Fruit fly (Drosophila melanogaster) whole organism, embryonic: Measurements from ENCODE around the gene eIF3h.
A peak's percentile ranks its signal among the peaks of the same experiment; 100 is the strongest.

Experiments
- Adf1 ChIP-seq: fragments of 200-800 bp; sonication (Bioruptor generic); IDR thresholded peaks from 2 replicates; pipeline ENCODE4 v1.3.6; 2022; ENCODE audit warnings: missing biosample characterization, missing genetic modification characterization
- Atf6 ChIP-seq: fragments of 200-800 bp; sonication (Bioruptor generic); IDR thresholded peaks from 2 replicates; pipeline ENCODE4 v1.3.6; 2022; ENCODE audit warnings: missing biosample characterization, missing genetic modification characterization
- BEAF-32 ChIP-seq: fragments of 200-800 bp; sonication (Bioruptor generic); optimal IDR thresholded peaks from 3 replicates; lab custom pipeline; 2017; ENCODE audit warnings: missing biosample characterization, missing genetic modification characterization, mild to moderate bottlenecking, moderate library complexity, missing genetic modification reagents
- CG10321 ChIP-seq: fragments of 200-800 bp; sonication (Bioruptor generic); IDR thresholded peaks from 2 replicates; pipeline ENCODE4 v1.3.6; 2022; ENCODE audit warnings: missing biosample characterization, missing genetic modification characterization
- CG10462 ChIP-seq: fragments of 200-800 bp; sonication (Bioruptor generic); optimal IDR thresholded peaks from 2 replicates; lab custom pipeline; 2016; ENCODE audit warnings: missing biosample characterization, missing genetic modification characterization
- CG10565 ChIP-seq: fragments of 200-800 bp; sonication (Bioruptor generic); optimal IDR thresholded peaks from 3 replicates; lab custom pipeline; 2016; ENCODE audit warnings: missing biosample characterization, mild to moderate bottlenecking, missing genetic modification characterization
- CG11085 ChIP-seq: fragments of 200-800 bp; sonication (Bioruptor generic); IDR thresholded peaks from 2 replicates; pipeline ENCODE4 v1.3.6; 2022; ENCODE audit warnings: missing biosample characterization, missing genetic modification characterization
- CG11696 ChIP-seq: fragments of 200-800 bp; sonication (Bioruptor generic); IDR thresholded peaks from 2 replicates; pipeline ENCODE4 v1.3.6; 2022; ENCODE audit warnings: missing biosample characterization, missing genetic modification characterization
- CG12104 ChIP-seq: fragments of 200-800 bp; sonication (Bioruptor generic); optimal IDR thresholded peaks from 3 replicates; lab custom pipeline; 2016; ENCODE audit warnings: missing biosample characterization, missing genetic modification characterization
- CG16863 ChIP-seq: fragments of 200-800 bp; sonication (Bioruptor generic); optimal IDR thresholded peaks from 3 replicates; lab custom pipeline; 2016; ENCODE audit warnings: missing biosample characterization, missing genetic modification characterization
- CG3065 ChIP-seq: fragments of 200-800 bp; sonication (Bioruptor generic); optimal IDR thresholded peaks from 2 replicates; lab custom pipeline; 2016; ENCODE audit warnings: missing biosample characterization, missing genetic modification characterization
- CG31365 ChIP-seq: fragments of 200-800 bp; sonication (Bioruptor generic); optimal IDR thresholded peaks from 2 replicates; lab custom pipeline; 2018; ENCODE audit warnings: missing biosample characterization, mild to moderate bottlenecking, missing genetic modification characterization
- CG3163 ChIP-seq: fragments of 200-800 bp; sonication (Bioruptor generic); optimal IDR thresholded peaks from 3 replicates; lab custom pipeline; 2016; ENCODE audit warnings: missing biosample characterization, missing genetic modification characterization
- CG33213 ChIP-seq: fragments of 200-800 bp; sonication (Bioruptor generic); optimal IDR thresholded peaks from 3 replicates; lab custom pipeline; 2016; ENCODE audit warnings: missing biosample characterization, missing genetic modification characterization
- CG3995 ChIP-seq: fragments of 200-800 bp; sonication (Bioruptor generic); optimal IDR thresholded peaks from 3 replicates; lab custom pipeline; 2016; ENCODE audit warnings: missing biosample characterization, missing genetic modification characterization
- CG42726 ChIP-seq: fragments of 200-800 bp; sonication (Bioruptor generic); IDR thresholded peaks from 2 replicates; pipeline ENCODE4 v1.3.6; 2022; ENCODE audit warnings: missing biosample characterization, missing genetic modification characterization; ENCODE audit not compliant: partially characterized antibody
- CG4820 ChIP-seq: fragments of 200-800 bp; sonication (Bioruptor generic); optimal IDR thresholded peaks from 3 replicates; lab custom pipeline; 2016; ENCODE audit warnings: missing biosample characterization, missing genetic modification characterization
- CG4854 ChIP-seq: fragments of 200-800 bp; sonication (Bioruptor generic); optimal IDR thresholded peaks from 2 replicates; lab custom pipeline; 2016; ENCODE audit warnings: missing biosample characterization, missing genetic modification characterization, inconsistent platforms
- CG6791 ChIP-seq: fragments of 200-800 bp; sonication (Bioruptor generic); IDR thresholded peaks from 3 replicates; pipeline ENCODE4 v1.3.6; 2022; ENCODE audit warnings: missing biosample characterization, missing genetic modification characterization; ENCODE audit not compliant: partially characterized antibody
- CG9609 ChIP-seq: fragments of 200-800 bp; sonication (Bioruptor generic); optimal IDR thresholded peaks from 3 replicates; lab custom pipeline; 2016; ENCODE audit warnings: missing biosample characterization, missing genetic modification characterization
- CG9817 ChIP-seq: fragments of 200-800 bp; sonication (Bioruptor generic); optimal IDR thresholded peaks from 2 replicates; lab custom pipeline; 2018; ENCODE audit warnings: missing biosample characterization, mild to moderate bottlenecking, missing genetic modification characterization, moderate library complexity
- Dbx ChIP-seq: fragments of 200-800 bp; sonication (Bioruptor generic); IDR thresholded peaks from 3 replicates; pipeline ENCODE4 v1.3.6; 2022; ENCODE audit warnings: missing biosample characterization, missing genetic modification characterization
- Fer1 ChIP-seq: fragments of 200-800 bp; sonication (Bioruptor generic); optimal IDR thresholded peaks from 2 replicates; lab custom pipeline; 2017; ENCODE audit warnings: missing biosample characterization, mild to moderate bottlenecking, missing genetic modification characterization
- Hsf ChIP-seq: fragments of 200-800 bp; sonication (Bioruptor generic); optimal IDR thresholded peaks from 3 replicates; lab custom pipeline; 2016; ENCODE audit warnings: missing biosample characterization, missing genetic modification characterization
- MBD-R2 ChIP-seq: fragments of 200-800 bp; sonication (Bioruptor generic); IDR thresholded peaks from 2 replicates; pipeline ENCODE4 v1.3.6; 2022; ENCODE audit warnings: missing biosample characterization, missing genetic modification characterization
- Meics ChIP-seq: fragments of 200-800 bp; sonication (Bioruptor generic); optimal IDR thresholded peaks from 2 replicates; lab custom pipeline; 2017; ENCODE audit warnings: missing biosample characterization, mild to moderate bottlenecking, missing genetic modification characterization
- Sry-β ChIP-seq: fragments of 200-800 bp; sonication (Bioruptor generic); optimal IDR thresholded peaks from 2 replicates; lab custom pipeline; 2018; ENCODE audit warnings: missing biosample characterization, mild to moderate bottlenecking, missing genetic modification characterization, moderate library complexity
- Trl ChIP-seq, 3 experiments: fragments of >200 bp in 2 of 3; fragments of 200-800 bp in 1 of 3; sonication (Bioruptor generic) in 1 of 3; optimal IDR thresholded peaks; 2 replicates in 1 of 3; 3 replicates in 2 of 3; lab custom pipeline; 2016 to 2017; ENCODE audit warnings: missing biosample characterization in 1 of 3, missing genetic modification characterization in 1 of 3
- ash1 ChIP-seq: fragments of 200-800 bp; sonication (Bioruptor generic); optimal IDR thresholded peaks from 2 replicates; lab custom pipeline; 2018; ENCODE audit warnings: missing biosample characterization, mild to moderate bottlenecking, missing genetic modification characterization
- chm ChIP-seq: fragments of 200-800 bp; sonication (Bioruptor generic); IDR thresholded peaks from 2 replicates; pipeline ENCODE4 v1.3.6; 2022; ENCODE audit warnings: missing biosample characterization, missing genetic modification characterization
- ci ChIP-seq: fragments of 200-800 bp; sonication (Bioruptor generic); IDR thresholded peaks from 3 replicates; pipeline ENCODE4 v1.3.6; 2022; ENCODE audit warnings: missing biosample characterization, missing genetic modification characterization
- hth ChIP-seq: fragments of >200 bp; optimal IDR thresholded peaks from 2 replicates; lab custom pipeline; 2017; ENCODE audit warnings: inconsistent platforms
- inv ChIP-seq: fragments of 200-800 bp; sonication (Bioruptor generic); IDR thresholded peaks from 2 replicates; pipeline ENCODE4 v1.3.6; 2022; ENCODE audit warnings: missing biosample characterization, missing genetic modification characterization; ENCODE audit not compliant: partially characterized antibody
- jumu ChIP-seq: fragments of 200-800 bp; sonication (Bioruptor generic); optimal IDR thresholded peaks from 3 replicates; lab custom pipeline; 2016; ENCODE audit warnings: missing biosample characterization, missing genetic modification characterization
- ken ChIP-seq: fragments of 200-800 bp; sonication (Bioruptor generic); IDR thresholded peaks from 3 replicates; pipeline ENCODE4 v1.3.6; 2022; ENCODE audit warnings: missing biosample characterization, missing genetic modification characterization
- nau ChIP-seq: fragments of 200-800 bp; sonication (Bioruptor generic); optimal IDR thresholded peaks from 3 replicates; lab custom pipeline; 2017; ENCODE audit warnings: missing biosample characterization, mild to moderate bottlenecking, missing genetic modification characterization, missing genetic modification reagents
- nmo ChIP-seq: fragments of 200-800 bp; sonication (Bioruptor generic); optimal IDR thresholded peaks from 2 replicates; lab custom pipeline; 2018; ENCODE audit warnings: missing biosample characterization, mild to moderate bottlenecking, missing genetic modification characterization, moderate library complexity
- org-1 ChIP-seq: fragments of 200-800 bp; sonication (Bioruptor generic); optimal IDR thresholded peaks from 2 replicates; lab custom pipeline; 2017; ENCODE audit warnings: missing biosample characterization, missing genetic modification characterization
- peb ChIP-seq: fragments of 200-800 bp; sonication (Bioruptor generic); IDR thresholded peaks from 2 replicates; pipeline ENCODE4 v1.3.6; 2022; ENCODE audit warnings: missing biosample characterization, missing genetic modification characterization
- salm ChIP-seq: fragments of 200-800 bp; sonication (Bioruptor generic); optimal IDR thresholded peaks from 2 replicates; lab custom pipeline; 2018; ENCODE audit warnings: missing biosample characterization, mild to moderate bottlenecking, missing genetic modification characterization
- scrt ChIP-seq: fragments of 200-800 bp; sonication (Bioruptor generic); optimal IDR thresholded peaks from 2 replicates; lab custom pipeline; 2018; ENCODE audit warnings: missing biosample characterization, mild to moderate bottlenecking, missing genetic modification characterization, moderate library complexity
- sob ChIP-seq: fragments of 200-800 bp; sonication (Bioruptor generic); IDR thresholded peaks from 2 replicates; pipeline ENCODE4 v1.3.6; 2022; ENCODE audit warnings: missing biosample characterization, missing genetic modification characterization
- tap ChIP-seq: fragments of 200-800 bp; optimal IDR thresholded peaks from 3 replicates; lab custom pipeline; 2019; ENCODE audit warnings: missing biosample characterization, mild to moderate bottlenecking, missing genetic modification characterization, moderate library complexity
- tgo ChIP-seq: fragments of 200-800 bp; sonication (Bioruptor generic); IDR thresholded peaks from 3 replicates; pipeline ENCODE4 v1.3.6; 2022; ENCODE audit warnings: missing biosample characterization, missing genetic modification characterization
- tin ChIP-seq: fragments of 200-800 bp; sonication (Bioruptor generic); optimal IDR thresholded peaks from 3 replicates; lab custom pipeline; 2016; ENCODE audit warnings: missing biosample characterization, missing genetic modification characterization
- trem ChIP-seq: fragments of 200-800 bp; optimal IDR thresholded peaks from 3 replicates; lab custom pipeline; 2019; ENCODE audit warnings: missing biosample characterization, mild to moderate bottlenecking, missing genetic modification characterization, moderate library complexity
- ttk ChIP-seq: fragments of 200-800 bp; sonication (Bioruptor generic); IDR thresholded peaks from 2 replicates; pipeline ENCODE4 v2.1.2; 2022; ENCODE audit warnings: missing biosample characterization, missing genetic modification characterization
- usp ChIP-seq: fragments of >200 bp; optimal IDR thresholded peaks from 2 replicates; lab custom pipeline; 2017; ENCODE audit warnings: missing biosample characterization, missing genetic modification characterization
- vfl ChIP-seq: fragments of 200-800 bp; sonication (Bioruptor generic); optimal IDR thresholded peaks from 2 replicates; lab custom pipeline; 2016; ENCODE audit warnings: missing biosample characterization, missing genetic modification characterization
- zfh2 ChIP-seq: fragments of 200-800 bp; sonication (Bioruptor generic); optimal IDR thresholded peaks from 2 replicates; lab custom pipeline; 2016; ENCODE audit warnings: missing biosample characterization, missing genetic modification characterization

eIF3h gene

dm6 chr2L:5086905-5087522, 34.1 kb upstream of the eIF3h start (continued):
- TF ChIP-seq sob (GFP tag; lab: Robert Waterston, UW): peak; percentile 58
- TF ChIP-seq CG3163 (GFP tag; lab: Kevin White, UChicago): peak; percentile 11
- TF ChIP-seq CG4854 (GFP tag; lab: Kevin White, UChicago): peak; percentile 68
- TF ChIP-seq MBD-R2: no peak
- TF ChIP-seq nau (GFP tag; lab: Kevin White, UChicago): peak; percentile 86
- TF ChIP-seq Adf1 (GFP tag; lab: Robert Waterston, UW): no peak
- no peak for TF ChIP-seq hth
- 0 out of 2 replicates have a peak, but pooled peaks have one; percentile 7 for TF ChIP-seq CG11085 (GFP tag; lab: Robert Waterston, UW)
- peak; percentile 56 for TF ChIP-seq CG4820 (GFP tag; lab: Kevin White, UChicago)
- TF ChIP-seq CG42726 (GFP tag; lab: Robert Waterston, UW): no peak
- TF ChIP-seq chm: no peak
- peak; percentile 41 for TF ChIP-seq jumu (GFP tag; lab: Kevin White, UChicago)
- no peak for TF ChIP-seq Trl (optimal IDR thresholded peaks at IDR 0.05; lab: Kevin White, UChicago)
- TF ChIP-seq Trl (GFP tag; optimal IDR thresholded peaks at IDR 0.05; lab: Kevin White, UChicago): peak; percentile 58
- TF ChIP-seq CG16863 (GFP tag; lab: Kevin White, UChicago): peak; percentile 49
- TF ChIP-seq ttk: peak; percentile 54; the same call in 1 of the 2 replicates
- peak; percentile 63 for TF ChIP-seq CG33213 (GFP tag; lab: Kevin White, UChicago)
- TF ChIP-seq tap (tag; lab: Kevin White, UChicago): peak; percentile 81
- peak; percentile 68 for TF ChIP-seq scrt (GFP tag; lab: Kevin White, UChicago)
- no peak for TF ChIP-seq CG3065
- TF ChIP-seq Sry-β: peak; percentile 25
- peak; percentile 23 for TF ChIP-seq CG10565 (GFP tag; lab: Kevin White, UChicago)
- peak; percentile 72 for TF ChIP-seq Hsf (GFP tag; lab: Kevin White, UChicago)
- TF ChIP-seq ci (GFP tag; lab: Robert Waterston, UW): peak; percentile 86
- no peak for TF ChIP-seq CG10321 (GFP tag; lab: Robert Waterston, UW)
- TF ChIP-seq Atf6 (GFP tag; lab: Robert Waterston, UW): peak; percentile 76; the same call in 1 of the 2 replicates
- peak; percentile 49 for TF ChIP-seq CG31365 (tag; lab: Kevin White, UChicago)
- no peak for TF ChIP-seq BEAF-32
- peak; percentile 57 for TF ChIP-seq CG9609 (GFP tag; lab: Kevin White, UChicago)
- no peak; the same call in 2 of the 3 replicates for TF ChIP-seq Dbx (GFP tag; lab: Robert Waterston, UW)
- peak; percentile 39; the same call in 1 of the 3 replicates for TF ChIP-seq tgo
- TF ChIP-seq inv: no peak
- TF ChIP-seq CG3995: no peak
- TF ChIP-seq usp (GFP tag; lab: Kevin White, UChicago): no peak
- TF ChIP-seq nmo: peak; percentile 85
- peak; percentile 86 for TF ChIP-seq Fer1 (GFP tag; lab: Kevin White, UChicago)
- TF ChIP-seq CG6791 (GFP tag; lab: Robert Waterston, UW): no peak
- peak; percentile 86 for TF ChIP-seq CG11696 (GFP tag; lab: Robert Waterston, UW)
- peak; percentile 61 for TF ChIP-seq CG9817 (tag; lab: Kevin White, UChicago)
- TF ChIP-seq salm: peak; percentile 75
- no peak for TF ChIP-seq peb (GFP tag; lab: Robert Waterston, UW)
- TF ChIP-seq CG10462 (GFP tag; lab: Kevin White, UChicago): peak; percentile 41
- TF ChIP-seq zfh2 (GFP tag; lab: Kevin White, UChicago): peak; percentile 57
- peak; percentile 83 for TF ChIP-seq Meics (GFP tag; lab: Kevin White, UChicago)
- TF ChIP-seq CG12104 (GFP tag; lab: Kevin White, UChicago): peak; percentile 81
- TF ChIP-seq ash1 (GFP tag; lab: Kevin White, UChicago): no peak
- 0 out of 3 replicates have a peak, but pooled peaks have one; percentile 33 for TF ChIP-seq ken (GFP tag; lab: Robert Waterston, UW)
- TF ChIP-seq trem (tag; lab: Kevin White, UChicago): peak; percentile 67
- peak; percentile 36 for TF ChIP-seq vfl (GFP tag; lab: Kevin White, UChicago)
- peak; percentile 76 for TF ChIP-seq org-1
- TF ChIP-seq tin: peak; percentile 49
